Fruit fly (Drosophila melanogaster) whole organism, prepupa: Measurements from ENCODE around the gene Lmpt.

Experiments used
- Blimp-1 ChIP-seq: fragments of 200-800 bp; sonication (Bioruptor generic); optimal IDR thresholded peaks from 3 replicates; lab custom pipeline; 2017; ENCODE audit warnings: missing biosample characterization, missing genetic modification characterization, mild to moderate bottlenecking, moderate library complexity, missing genetic modification reagents
- CG10631 ChIP-seq: fragments of 200-800 bp; sonication (Bioruptor generic); optimal IDR thresholded peaks from 2 replicates; lab custom pipeline; 2016; ENCODE audit warnings: missing biosample characterization, missing genetic modification characterization
- CG11902 ChIP-seq: fragments of 200-800 bp; sonication (Bioruptor generic); optimal IDR thresholded peaks from 3 replicates; lab custom pipeline; 2016; ENCODE audit warnings: missing biosample characterization, missing genetic modification characterization
- CG15336 ChIP-seq: fragments of 200-800 bp; sonication (Bioruptor generic); IDR thresholded peaks from 2 replicates; pipeline ENCODE4 v1.3.6; 2022; ENCODE audit warnings: missing biosample characterization, missing genetic modification characterization
- CG1621 ChIP-seq: fragments of 200-800 bp; sonication (Bioruptor generic); optimal IDR thresholded peaks from 3 replicates; lab custom pipeline; 2018; ENCODE audit warnings: missing biosample characterization, mild to moderate bottlenecking, missing genetic modification characterization
- CG3032 ChIP-seq: fragments of 200-800 bp; optimal IDR thresholded peaks from 2 replicates; lab custom pipeline; 2019; ENCODE audit warnings: missing biosample characterization, mild to moderate bottlenecking, missing genetic modification characterization, moderate library complexity
- CG31627 ChIP-seq: fragments of 200-800 bp; sonication (Bioruptor generic); optimal IDR thresholded peaks from 3 replicates; lab custom pipeline; 2016; ENCODE audit warnings: missing biosample characterization, missing genetic modification characterization
- CG34406 ChIP-seq: fragments of 200-800 bp; sonication (Bioruptor generic); optimal IDR thresholded peaks from 3 replicates; lab custom pipeline; 2016; ENCODE audit warnings: missing biosample characterization, missing genetic modification characterization
- CG3919 ChIP-seq: fragments of 200-800 bp; sonication (Bioruptor generic); optimal IDR thresholded peaks from 3 replicates; lab custom pipeline; 2016; ENCODE audit warnings: missing biosample characterization, missing genetic modification characterization
- CG4318 ChIP-seq: fragments of 200-800 bp; sonication (Bioruptor generic); optimal IDR thresholded peaks from 3 replicates; lab custom pipeline; 2017; ENCODE audit warnings: missing biosample characterization, mild to moderate bottlenecking, missing genetic modification characterization
- CG6163 ChIP-seq: fragments of 200-800 bp; sonication (Bioruptor generic); IDR thresholded peaks from 3 replicates; pipeline ENCODE4 v1.3.6; 2022; ENCODE audit warnings: missing biosample characterization, missing genetic modification characterization
- CG6792 ChIP-seq: fragments of 200-800 bp; sonication (Bioruptor generic); optimal IDR thresholded peaks from 3 replicates; lab custom pipeline; 2016; ENCODE audit warnings: missing biosample characterization, missing genetic modification characterization
- CG6808 ChIP-seq: fragments of 200-800 bp; sonication (Bioruptor generic); optimal IDR thresholded peaks from 3 replicates; lab custom pipeline; 2017; ENCODE audit warnings: missing biosample characterization, missing genetic modification characterization, mild to moderate bottlenecking, moderate library complexity, missing genetic modification reagents
- CG6854 ChIP-seq: fragments of 200-800 bp; sonication (Bioruptor generic); optimal IDR thresholded peaks from 2 replicates; lab custom pipeline; 2017; ENCODE audit warnings: missing biosample characterization, mild to moderate bottlenecking, missing genetic modification characterization
- CG7368 ChIP-seq: fragments of 200-800 bp; sonication (Bioruptor generic); optimal IDR thresholded peaks from 3 replicates; lab custom pipeline; 2016; ENCODE audit warnings: missing biosample characterization, missing genetic modification characterization
- CG8119 ChIP-seq: fragments of 200-800 bp; sonication (Bioruptor generic); IDR thresholded peaks from 3 replicates; pipeline ENCODE4 v1.3.6; 2022; ENCODE audit warnings: missing biosample characterization, missing genetic modification characterization
- CG9139 ChIP-seq: fragments of 200-800 bp; sonication (Bioruptor generic); optimal IDR thresholded peaks from 3 replicates; lab custom pipeline; 2017; ENCODE audit warnings: missing biosample characterization, mild to moderate bottlenecking, missing genetic modification characterization
- Eip75B ChIP-seq: fragments of 200-800 bp; sonication (Bioruptor generic); optimal IDR thresholded peaks from 3 replicates; lab custom pipeline; 2016; ENCODE audit warnings: missing biosample characterization, missing genetic modification characterization
- Eip78C ChIP-seq: fragments of 200-800 bp; sonication (Bioruptor generic); peaks from one replicate; lab custom pipeline; 2016; ENCODE audit warnings: missing biosample characterization, missing genetic modification characterization
- Eip93F ChIP-seq: fragments of 200-800 bp; sonication (Bioruptor generic); optimal IDR thresholded peaks from 2 replicates; lab custom pipeline; 2016; ENCODE audit warnings: missing biosample characterization, mild to moderate bottlenecking, missing genetic modification characterization
- Ets21C ChIP-seq: fragments of 200-800 bp; sonication (Bioruptor generic); optimal IDR thresholded peaks from 3 replicates; lab custom pipeline; 2016; ENCODE audit warnings: missing biosample characterization, missing genetic modification characterization
- Ets96B ChIP-seq: fragments of 200-800 bp; optimal IDR thresholded peaks from 2 replicates; lab custom pipeline; 2019; ENCODE audit warnings: missing biosample characterization, mild to moderate bottlenecking, missing genetic modification characterization, moderate library complexity
- Gug ChIP-seq: fragments of 200-800 bp; sonication (Bioruptor generic); IDR thresholded peaks from 2 replicates; pipeline ENCODE4 v1.3.6; 2022; ENCODE audit warnings: missing biosample characterization, missing genetic modification characterization
- Hr38 ChIP-seq: sonication (Bioruptor generic); optimal IDR thresholded peaks from 2 replicates; lab custom pipeline; 2016; ENCODE audit warnings: missing biosample characterization, missing genetic modification characterization
- Hr39 ChIP-seq: fragments of 200-800 bp; sonication (Bioruptor generic); optimal IDR thresholded peaks from 2 replicates; lab custom pipeline; 2016; ENCODE audit warnings: missing biosample characterization, missing genetic modification characterization
- Hr4 ChIP-seq: fragments of 200-800 bp; sonication (Bioruptor generic); optimal IDR thresholded peaks from 3 replicates; lab custom pipeline; 2016; ENCODE audit warnings: missing biosample characterization, missing genetic modification characterization
- Lpt ChIP-seq: fragments of 200-800 bp; sonication (Bioruptor generic); optimal IDR thresholded peaks from 3 replicates; lab custom pipeline; 2016; ENCODE audit warnings: missing biosample characterization, missing genetic modification characterization
- Met ChIP-seq: fragments of 200-800 bp; sonication (Bioruptor generic); optimal IDR thresholded peaks from 3 replicates; lab custom pipeline; 2016; ENCODE audit warnings: missing biosample characterization, missing genetic modification characterization
- Smox ChIP-seq: fragments of 200-800 bp; sonication (Bioruptor generic); optimal IDR thresholded peaks from 3 replicates; lab custom pipeline; 2016; ENCODE audit warnings: missing biosample characterization, missing genetic modification characterization
- Sox102F ChIP-seq: fragments of 200-800 bp; sonication (Bioruptor generic); optimal IDR thresholded peaks from 2 replicates; lab custom pipeline; 2016; ENCODE audit warnings: missing biosample characterization, mild to moderate bottlenecking, missing genetic modification characterization
- Sox14 ChIP-seq: fragments of 200-800 bp; sonication (Bioruptor generic); optimal IDR thresholded peaks from 3 replicates; lab custom pipeline; 2016; ENCODE audit warnings: missing biosample characterization, missing genetic modification characterization
- achi ChIP-seq: fragments of 200-800 bp; sonication (Bioruptor generic); optimal IDR thresholded peaks from 3 replicates; lab custom pipeline; 2016; ENCODE audit warnings: missing biosample characterization, missing genetic modification characterization
- acj6 ChIP-seq: fragments of 200-800 bp; sonication (Bioruptor generic); optimal IDR thresholded peaks from 3 replicates; lab custom pipeline; 2016; ENCODE audit warnings: missing biosample characterization, missing genetic modification characterization
- cyc ChIP-seq: fragments of 200-800 bp; sonication (Bioruptor generic); optimal IDR thresholded peaks from 3 replicates; lab custom pipeline; 2016; ENCODE audit warnings: missing biosample characterization, missing genetic modification characterization
- dsx ChIP-seq: fragments of 200-800 bp; optimal IDR thresholded peaks from 3 replicates; lab custom pipeline; 2019; ENCODE audit warnings: missing biosample characterization, mild to moderate bottlenecking, missing genetic modification characterization, moderate library complexity; ENCODE audit not compliant: poor library complexity, severe bottlenecking
- esn ChIP-seq: fragments of 200-800 bp; sonication (Bioruptor generic); optimal IDR thresholded peaks from 2 replicates; lab custom pipeline; 2016; ENCODE audit warnings: missing biosample characterization, mild to moderate bottlenecking, missing genetic modification characterization, moderate library complexity
- fd59A ChIP-seq: fragments of 200-800 bp; sonication (Bioruptor generic); optimal IDR thresholded peaks from 2 replicates; lab custom pipeline; 2017; ENCODE audit warnings: missing biosample characterization, mild to moderate bottlenecking, missing genetic modification characterization, missing genetic modification reagents
- fd85E ChIP-seq: fragments of 200-800 bp; sonication (Bioruptor generic); optimal IDR thresholded peaks from 3 replicates; lab custom pipeline; 2016; ENCODE audit warnings: missing biosample characterization, missing genetic modification characterization
- fkh ChIP-seq: fragments of 200-800 bp; sonication (Bioruptor generic); optimal IDR thresholded peaks from 3 replicates; lab custom pipeline; 2017; ENCODE audit warnings: missing biosample characterization, mild to moderate bottlenecking, missing genetic modification characterization, moderate library complexity
- lz ChIP-seq: fragments of 200-800 bp; sonication (Bioruptor generic); optimal IDR thresholded peaks from 3 replicates; lab custom pipeline; 2016; ENCODE audit warnings: missing biosample characterization, missing genetic modification characterization
- pdm3 ChIP-seq: fragments of 200-800 bp; sonication (Bioruptor generic); optimal IDR thresholded peaks from 3 replicates; lab custom pipeline; 2016; ENCODE audit warnings: missing biosample characterization, missing genetic modification characterization
- salr ChIP-seq, 2 experiments: fragments of 200-800 bp; sonication (Bioruptor generic); optimal IDR thresholded peaks; 3 replicates each; lab custom pipeline; 2016 to 2018; ENCODE audit warnings: missing biosample characterization in 2 of 2, missing genetic modification characterization in 2 of 2, mild to moderate bottlenecking in 1 of 2
- svp ChIP-seq: fragments of 200-800 bp; sonication (Bioruptor generic); peaks from one replicate; lab custom pipeline; 2016; ENCODE audit warnings: missing biosample characterization, missing genetic modification characterization
- topi ChIP-seq: fragments of 200-800 bp; sonication (Bioruptor generic); optimal IDR thresholded peaks from 3 replicates; lab custom pipeline; 2016; ENCODE audit warnings: missing biosample characterization, missing genetic modification characterization
- vri ChIP-seq: fragments of 200-800 bp; sonication (Bioruptor generic); optimal IDR thresholded peaks from 3 replicates; lab custom pipeline; 2016; ENCODE audit warnings: missing biosample characterization, mild to moderate bottlenecking, missing genetic modification characterization

The Lmpt gene

DNA sequence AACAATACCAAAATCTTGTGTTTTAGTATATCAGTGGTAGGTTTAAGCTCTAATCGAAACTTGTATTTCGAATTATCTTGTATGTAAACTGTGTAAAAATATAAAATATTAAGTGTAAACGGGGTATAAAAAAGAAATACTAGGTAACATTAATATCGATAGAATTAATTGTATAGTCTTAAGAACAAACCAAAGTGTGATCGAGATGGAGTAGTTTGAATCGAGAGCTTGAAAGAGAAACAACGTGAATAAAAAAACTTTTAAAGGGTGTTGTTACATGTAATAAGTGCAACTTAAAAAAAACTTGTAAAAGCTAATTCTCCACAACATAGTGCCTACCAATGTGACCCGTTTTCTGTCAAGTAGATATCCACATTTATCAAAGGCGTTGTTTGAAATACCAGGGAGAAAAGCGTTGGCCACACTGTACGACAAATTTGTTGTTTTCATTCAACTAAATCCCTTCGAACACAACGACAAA, 23.0 kb upstream of the Lmpt start, which contains the start of gene TSG101:
TSG101 (plus strand) TSS at position 208 of the 481 bp plus-strand sequence.
- TF ChIP-seq Sox14 (GFP tag; lab: Kevin White, UChicago) (peak; percentile 50), acj6 (GFP tag; lab: Kevin White, UChicago) (no peak), Eip78C (GFP tag; lab: Kevin White, UChicago) (peak; percentile 62), Blimp-1 (GFP tag; lab: Kevin White, UChicago) (no peak), salr (GFP tag; optimal IDR thresholded peaks at IDR 0.05; lab: Kevin White, UChicago) (no peak), CG31627 (GFP tag; lab: Kevin White, UChicago) (no peak), Gug (no peak), Ets21C (no peak), CG9139 (GFP tag; lab: Kevin White, UChicago) (no peak), CG3032 (tag; lab: Kevin White, UChicago) (peak; percentile 19), CG15336 (GFP tag; lab: Robert Waterston, UW) (no peak), lz (peak; percentile 11), CG6163 (GFP tag; lab: Robert Waterston, UW) (no peak), Sox102F (GFP tag; lab: Kevin White, UChicago) (no peak), fd59A (GFP tag; lab: Kevin White, UChicago) (no peak), CG6792 (no peak), fkh (GFP tag; lab: Kevin White, UChicago) (no peak), CG6808 (GFP tag; lab: Kevin White, UChicago) (peak; percentile 99), Met (GFP tag; lab: Kevin White, UChicago) (no peak), CG11902 (GFP tag; lab: Kevin White, UChicago) (no peak), dsx (GFP tag; lab: Kevin White, UChicago) (peak; percentile 54), cyc (GFP tag; lab: Kevin White, UChicago) (no peak), fd85E (GFP tag; lab: Kevin White, UChicago) (no peak), Smox (GFP tag; lab: Kevin White, UChicago) (no peak)
- TF ChIP-seq, all 60 proteins: peak for 6

DNA sequence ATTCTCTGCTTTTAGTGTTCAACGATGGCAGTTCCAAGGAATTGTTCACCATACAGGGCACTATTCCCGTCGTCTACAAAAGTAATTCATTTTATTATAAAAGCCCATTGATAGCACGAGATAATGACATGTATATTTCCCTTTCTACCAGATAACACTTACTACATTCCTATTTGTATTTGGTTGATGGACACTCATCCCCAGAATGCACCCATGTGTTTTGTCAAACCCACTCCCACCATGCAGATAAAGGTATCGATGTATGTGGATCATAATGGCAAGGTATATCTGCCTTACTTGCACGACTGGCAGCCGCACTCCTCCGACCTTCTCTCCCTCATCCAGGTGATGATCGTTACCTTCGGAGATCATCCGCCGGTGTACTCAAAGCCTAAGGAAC, 22.1 kb upstream of the Lmpt start:
- TF ChIP-seq vri (GFP tag; lab: Kevin White, UChicago) (no peak), CG3919 (GFP tag; lab: Kevin White, UChicago) (no peak), Hr39 (GFP tag; lab: Kevin White, UChicago) (no peak), Ets96B (tag; lab: Kevin White, UChicago) (no peak), Eip75B (GFP tag; lab: Kevin White, UChicago) (no peak), Sox14 (GFP tag; lab: Kevin White, UChicago) (no peak), acj6 (GFP tag; lab: Kevin White, UChicago) (no peak), Eip78C (GFP tag; lab: Kevin White, UChicago) (no peak), Sox102F (GFP tag; lab: Kevin White, UChicago) (no peak), fkh (GFP tag; lab: Kevin White, UChicago) (no peak), CG7368 (GFP tag; lab: Kevin White, UChicago) (no peak), Ets21C (no peak), CG31627 (GFP tag; lab: Kevin White, UChicago) (no peak), Lpt (no peak), CG6792 (no peak)
- TF ChIP-seq, all 60 proteins: peak for 0

DNA sequence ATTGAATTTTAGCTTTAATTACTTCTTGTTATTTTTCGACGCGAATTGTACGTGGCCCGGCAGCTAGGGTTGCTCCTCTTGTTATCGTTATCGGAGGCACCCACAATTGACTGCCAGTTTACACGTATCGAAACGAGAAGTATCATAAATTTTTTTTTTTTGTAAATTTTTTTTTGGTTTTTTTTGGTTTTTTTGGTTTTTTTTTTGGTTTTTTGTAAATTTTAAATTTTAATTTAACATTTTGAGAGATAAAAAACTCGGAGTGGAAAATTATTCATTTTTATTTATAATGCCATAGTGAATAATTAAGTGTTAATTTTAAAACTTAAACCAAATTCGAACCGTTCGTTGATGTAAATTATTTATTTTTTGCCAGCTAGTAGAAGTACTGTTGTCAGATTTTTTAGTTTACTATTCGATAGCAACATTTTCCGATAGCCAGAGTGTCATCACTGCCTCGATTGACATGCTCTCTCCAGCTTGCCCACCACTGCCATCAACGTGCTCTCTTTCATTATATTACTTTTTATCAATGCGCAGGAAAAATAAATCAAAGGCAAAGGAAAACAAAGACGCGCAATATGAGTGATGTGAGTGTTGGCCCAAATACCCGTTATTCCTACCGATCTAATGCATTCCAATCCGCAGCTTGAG, 20.0 kb upstream of the Lmpt start, which contains the start of the genes kud and Zcchc7:
kud (minus strand) TSS at position 72 of the 654 bp plus-strand sequence.
Zcchc7 (plus strand) TSS at position 467 of the 654 bp plus-strand sequence.
- TF ChIP-seq CG6163 (GFP tag; lab: Robert Waterston, UW) (no peak), Eip93F (no peak), svp (GFP tag; lab: Kevin White, UChicago) (no peak), CG10631 (GFP tag; lab: Kevin White, UChicago) (no peak), CG9139 (GFP tag; lab: Kevin White, UChicago) (no peak), CG1621 (tag; lab: Kevin White, UChicago) (no peak), esn (peak; percentile 71), CG31627 (GFP tag; lab: Kevin White, UChicago) (peak; percentile 70), achi (GFP tag; lab: Kevin White, UChicago) (no peak), CG8119 (GFP tag; lab: Robert Waterston, UW) (no peak), Sox102F (GFP tag; lab: Kevin White, UChicago) (no peak), Hr38 (GFP tag; lab: Kevin White, UChicago) (no peak), Blimp-1 (GFP tag; lab: Kevin White, UChicago) (peak; percentile 49), lz (peak; percentile 78), Gug (peak; percentile 37; the same call in 1 of the 2 replicates), CG4318 (GFP tag; lab: Kevin White, UChicago) (no peak), CG34406 (GFP tag; lab: Kevin White, UChicago) (no peak), pdm3 (GFP tag; lab: Kevin White, UChicago) (no peak), Ets96B (tag; lab: Kevin White, UChicago) (peak; percentile 66), CG6854 (GFP tag; lab: Kevin White, UChicago) (no peak), fd85E (GFP tag; lab: Kevin White, UChicago) (no peak), Hr4 (GFP tag; lab: Kevin White, UChicago) (no peak), Eip75B (GFP tag; lab: Kevin White, UChicago) (no peak), topi (GFP tag; lab: Kevin White, UChicago) (no peak), fd59A (GFP tag; lab: Kevin White, UChicago) (peak; percentile 36)
